Worm (Caenorhabditis elegans): ENCODE results near the gene gcy-22.

DNA sequence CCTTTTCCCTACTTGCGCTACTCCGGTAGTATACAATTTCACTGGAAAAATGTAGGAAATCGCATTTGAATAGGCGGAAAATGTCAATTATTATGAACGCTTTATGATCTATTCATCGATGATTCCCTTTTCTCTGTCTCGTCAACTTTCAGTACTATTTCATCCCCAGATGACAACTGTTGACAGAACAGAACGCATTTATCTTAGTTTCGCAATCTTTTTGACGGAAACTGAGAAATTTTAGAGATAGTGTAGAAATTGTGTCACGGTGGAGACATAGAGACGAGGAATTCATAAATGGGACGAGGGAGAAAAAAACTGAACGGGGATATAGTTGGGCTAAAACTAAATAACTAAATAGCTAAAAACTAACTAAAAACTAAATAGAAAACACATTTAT lies 53.2 kb downstream of the gcy-22 start:
- TF ChIP-seq nhr-90 (tag; optimal IDR thresholded peaks at IDR 0.05) (no peak), ama-1 (optimal IDR thresholded peaks at IDR 0.05) (no peak), ama-1 (GFP tag; optimal IDR thresholded peaks at IDR 0.05) (no peak), madf-8 (GFP tag; conservative IDR thresholded peaks at IDR 0.05) (no peak), tlf-1 (GFP tag; optimal IDR thresholded peaks at IDR 0.05) (no peak), unc-62 (GFP tag; optimal IDR thresholded peaks at IDR 0.05) (no peak), mxl-1 (tag; optimal IDR thresholded peaks at IDR 0.05) (no peak), hlh-26 (GFP tag; conservative IDR thresholded peaks at IDR 0.05) (no peak), him-1 (tag; optimal IDR thresholded peaks at IDR 0.05) (no peak), dpff-1 (tag; optimal IDR thresholded peaks at IDR 0.05) (no peak)

All from whole organism, young adult.